Worm (Caenorhabditis elegans) whole organism, L4 larva: ENCODE measurements around the gene mxl-1.

Source experiments
- F10B5.3 ChIP-seq: sonication (generic microtip); optimal IDR thresholded peaks from 2 replicates; lab custom pipeline; 2016; ENCODE audit warnings: mild to moderate bottlenecking, missing genetic modification characterization, missing compliant biosample characterization
- F37D6.2 ChIP-seq: sonication (generic microtip); optimal IDR thresholded peaks from 2 replicates; lab custom pipeline; 2016; ENCODE audit warnings: mild to moderate bottlenecking, missing genetic modification characterization, missing compliant biosample characterization
- F49E8.2 ChIP-seq: sonication (generic microtip); optimal IDR thresholded peaks from 2 replicates; lab custom pipeline; 2016; ENCODE audit warnings: missing compliant biosample characterization, mild to moderate bottlenecking, missing genetic modification characterization, borderline replicate concordance
- R02D3.7 ChIP-seq: fragments of 150-350 bp; sonication (generic microtip); optimal IDR thresholded peaks from 3 replicates; lab custom pipeline; 2014; ENCODE audit warnings: missing biosample characterization, missing genetic modification characterization
- Y75B8A.6 ChIP-seq: fragments of 200-800 bp; sonication (Bioruptor generic); IDR thresholded peaks from 2 replicates; pipeline ENCODE4 v1.3.6; 2022; ENCODE audit warnings: missing genetic modification reagents, missing genetic modification characterization, missing compliant biosample characterization
- aha-1 ChIP-seq: fragments of 150-350 bp; peaks from one replicate; lab custom pipeline; 2014; ENCODE audit warnings: missing biosample characterization, missing genetic modification characterization
- ceh-20 ChIP-seq: fragments of 200-800 bp; sonication (Bioruptor generic); IDR thresholded peaks from 2 replicates; pipeline ENCODE4 v1.3.6; 2022; ENCODE audit warnings: missing genetic modification reagents, missing genetic modification characterization, missing compliant biosample characterization
- ceh-44 ChIP-seq: fragments of 200-800 bp; sonication (Bioruptor generic); IDR thresholded peaks from 2 replicates; pipeline ENCODE4 v1.3.6; 2022; ENCODE audit warnings: missing genetic modification reagents, missing genetic modification characterization, missing compliant biosample characterization
- ctbp-1 ChIP-seq: fragments of 200-800 bp; sonication (Bioruptor generic); IDR thresholded peaks from 2 replicates; pipeline ENCODE4 v1.3.6; 2022; ENCODE audit warnings: missing genetic modification reagents, missing genetic modification characterization, missing compliant biosample characterization
- daf-12 ChIP-seq: fragments of 150-350 bp; optimal IDR thresholded peaks from 2 replicates; lab custom pipeline; 2014; ENCODE audit warnings: missing biosample characterization, missing genetic modification reagents, missing genetic modification characterization
- daf-16 ChIP-seq, 3 experiments: sonication (generic microtip); optimal IDR thresholded peaks; 2 replicates each; lab custom pipeline; 2016 to 2017; ENCODE audit warnings: missing genetic modification characterization in 3 of 3, missing genetic modification reagents in 3 of 3, mild to moderate bottlenecking in 2 of 3, missing compliant biosample characterization in 2 of 3, missing biosample characterization in 1 of 3, moderate library complexity in 1 of 3
- daf-8 ChIP-seq: fragments of 200-800 bp; sonication (Bioruptor generic); IDR thresholded peaks from 2 replicates; pipeline ENCODE4 v1.3.6; 2022; ENCODE audit warnings: missing genetic modification characterization, missing compliant biosample characterization
- dpl-1 ChIP-seq: fragments of 150-350 bp; optimal IDR thresholded peaks from 2 replicates; lab custom pipeline; 2014; ENCODE audit warnings: missing biosample characterization, missing genetic modification reagents, missing genetic modification characterization
- duxl-1 ChIP-seq: sonication (generic microtip); optimal IDR thresholded peaks from 2 replicates; lab custom pipeline; 2016; ENCODE audit warnings: mild to moderate bottlenecking, missing genetic modification characterization, moderate library complexity, missing compliant biosample characterization; ENCODE audit not compliant: poor library complexity
- fos-1 ChIP-seq: fragments of 150-350 bp; optimal IDR thresholded peaks from 2 replicates; lab custom pipeline; 2014; ENCODE audit warnings: missing biosample characterization, missing genetic modification characterization
- hlh-11 ChIP-seq: fragments of 200-800 bp; sonication (Bioruptor generic); optimal IDR thresholded peaks from 2 replicates; lab custom pipeline; 2018; ENCODE audit warnings: mild to moderate bottlenecking, missing genetic modification characterization, missing compliant biosample characterization
- lin-29 ChIP-seq: fragments of 200-800 bp; sonication (Bioruptor generic); IDR thresholded peaks from 2 replicates; pipeline ENCODE4 v1.3.6; 2022; ENCODE audit warnings: missing genetic modification reagents, missing genetic modification characterization, missing compliant biosample characterization
- lir-3 ChIP-seq: sonication (generic microtip); optimal IDR thresholded peaks from 2 replicates; lab custom pipeline; 2016; ENCODE audit warnings: mild to moderate bottlenecking, missing genetic modification characterization, missing compliant biosample characterization
- madf-9 ChIP-seq: fragments of 200-800 bp; sonication (Bioruptor generic); conservative IDR thresholded peaks from 2 replicates; pipeline ENCODE4 v1.3.6; 2022; ENCODE audit warnings: missing genetic modification reagents, missing genetic modification characterization, missing compliant biosample characterization
- mes-2 ChIP-seq: sonication (generic microtip); optimal IDR thresholded peaks from 2 replicates; lab custom pipeline; 2016; ENCODE audit warnings: missing genotype, mild to moderate bottlenecking, missing genetic modification characterization, missing compliant biosample characterization; ENCODE audit not compliant: poor library complexity, severe bottlenecking
- mxl-3 ChIP-seq: fragments of 200-800 bp; sonication (Bioruptor generic); optimal IDR thresholded peaks from 2 replicates; lab custom pipeline; 2018; ENCODE audit warnings: mild to moderate bottlenecking, missing genetic modification characterization, missing compliant biosample characterization
- nhr-25 ChIP-seq: sonication (generic microtip); optimal IDR thresholded peaks from 2 replicates; lab custom pipeline; 2017; ENCODE audit warnings: missing genetic modification characterization, mild to moderate bottlenecking, missing compliant biosample characterization, antibody characterized with exemption, moderate library complexity, borderline replicate concordance; ENCODE audit not compliant: insufficient read depth
- nhr-28 ChIP-seq: fragments of 150-350 bp; optimal IDR thresholded peaks from 2 replicates; lab custom pipeline; 2014; ENCODE audit warnings: missing biosample characterization, missing genetic modification characterization
- pha-4 ChIP-seq, 2 experiments: fragments of 150-350 bp in 1 of 2; fragments of 200-800 bp in 1 of 2; sonication (Bioruptor generic) in 1 of 2; IDR thresholded peaks in 1 of 2; optimal IDR thresholded peaks in 1 of 2; 2 replicates each; pipeline versions ENCODE4 v1.3.6 to Lab custom; 2014 to 2022; ENCODE audit warnings: missing genetic modification characterization in 2 of 2, missing genetic modification reagents in 2 of 2, missing biosample characterization in 1 of 2, missing compliant biosample characterization in 1 of 2
- php-3 ChIP-seq: fragments of 200-800 bp; sonication (Bioruptor generic); IDR thresholded peaks from 2 replicates; pipeline ENCODE4 v1.3.6; 2022; ENCODE audit warnings: missing genetic modification reagents, missing genetic modification characterization, missing compliant biosample characterization
- pqm-1 ChIP-seq: sonication (generic microtip); optimal IDR thresholded peaks from 2 replicates; lab custom pipeline; 2017; ENCODE audit warnings: missing biosample characterization, missing genetic modification characterization
- skn-1 ChIP-seq: fragments of 150-350 bp; optimal IDR thresholded peaks from 2 replicates; lab custom pipeline; 2014; ENCODE audit warnings: missing biosample characterization, missing genetic modification characterization
- snpc-4 ChIP-seq: fragments of 150-350 bp; optimal IDR thresholded peaks from 2 replicates; lab custom pipeline; 2014; ENCODE audit warnings: missing biosample characterization, missing genetic modification characterization
- unc-62 ChIP-seq, 3 experiments: fragments of 150-350 bp in 1 of 3; sonication (generic microtip); optimal IDR thresholded peaks in 2 of 3; peaks in 1 of 3; 1 replicate in 1 of 3; 2 replicates in 2 of 3; lab custom pipeline; 2014 to 2017; ENCODE audit warnings: missing biosample characterization in 3 of 3, missing genetic modification characterization in 3 of 3, missing genetic modification reagents in 3 of 3, missing genotype in 1 of 3
- zfp-3 ChIP-seq: fragments of 200-800 bp; sonication (Bioruptor generic); conservative IDR thresholded peaks from 2 replicates; pipeline ENCODE4 v1.3.6; 2022; ENCODE audit warnings: missing genetic modification reagents, missing genetic modification characterization, missing compliant biosample characterization
- zip-11 ChIP-seq: fragments of 200-800 bp; sonication (Bioruptor generic); IDR thresholded peaks from 2 replicates; pipeline ENCODE4 v1.3.6; 2022; ENCODE audit warnings: missing genetic modification characterization, missing compliant biosample characterization
- ztf-7 ChIP-seq: fragments of 150-350 bp; optimal IDR thresholded peaks from 2 replicates; lab custom pipeline; 2014; ENCODE audit warnings: missing biosample characterization, missing genetic modification characterization

mxl-1 gene

ce11 chrV:11198094-11198493, 46.5 kb upstream of the mxl-1 start:
- TF ChIP-seq duxl-1 (tag; lab: Kevin White, UChicago) (no peak), aha-1 (tag; lab: Kevin White, UChicago) (peak; percentile 82)

ce11 chrV:11199497-11199896, 45.1 kb upstream of the mxl-1 start:
- TF ChIP-seq mxl-3 (GFP tag; lab: Kevin White, UChicago) (peak; percentile 5), nhr-25 (tag; lab: Kevin White, UChicago) (peak; percentile 63), daf-8 (GFP tag; lab: Robert Waterston, UW) (no peak), R02D3.7 (tag; lab: Kevin White, UChicago) (no peak), php-3 (no peak), mes-2 (tag; lab: Kevin White, UChicago) (no peak), nhr-28 (tag; lab: Kevin White, UChicago) (no peak)

DNA sequence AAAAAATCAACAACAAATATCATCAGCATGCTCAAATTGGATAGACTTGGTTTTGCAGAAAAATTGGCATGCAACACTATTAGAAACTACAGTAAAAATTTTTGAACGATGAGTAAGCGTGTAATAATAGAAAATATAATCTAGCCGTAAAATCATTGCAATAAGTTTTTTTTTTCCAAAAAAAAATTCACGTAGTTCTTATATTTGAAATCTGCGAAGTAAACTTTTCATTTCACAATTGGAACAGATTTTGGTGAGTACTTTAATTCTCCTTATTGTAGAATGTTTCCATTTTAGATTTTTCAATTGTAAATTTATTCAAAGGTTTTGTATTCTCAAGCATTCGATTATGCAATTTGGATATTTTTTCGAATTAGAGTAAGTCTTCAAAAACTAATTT, 44.3 kb upstream of the mxl-1 start, which contains the start of gene K10D6.3:
Gene K10D6.3, plus strand, starts transcription at position 301 of the 400 bp plus-strand sequence.
- TF ChIP-seq aha-1 (tag; lab: Kevin White, UChicago), result peak; percentile 74
- TF ChIP-seq ceh-44, result no peak
- no peak for TF ChIP-seq ztf-7

DNA sequence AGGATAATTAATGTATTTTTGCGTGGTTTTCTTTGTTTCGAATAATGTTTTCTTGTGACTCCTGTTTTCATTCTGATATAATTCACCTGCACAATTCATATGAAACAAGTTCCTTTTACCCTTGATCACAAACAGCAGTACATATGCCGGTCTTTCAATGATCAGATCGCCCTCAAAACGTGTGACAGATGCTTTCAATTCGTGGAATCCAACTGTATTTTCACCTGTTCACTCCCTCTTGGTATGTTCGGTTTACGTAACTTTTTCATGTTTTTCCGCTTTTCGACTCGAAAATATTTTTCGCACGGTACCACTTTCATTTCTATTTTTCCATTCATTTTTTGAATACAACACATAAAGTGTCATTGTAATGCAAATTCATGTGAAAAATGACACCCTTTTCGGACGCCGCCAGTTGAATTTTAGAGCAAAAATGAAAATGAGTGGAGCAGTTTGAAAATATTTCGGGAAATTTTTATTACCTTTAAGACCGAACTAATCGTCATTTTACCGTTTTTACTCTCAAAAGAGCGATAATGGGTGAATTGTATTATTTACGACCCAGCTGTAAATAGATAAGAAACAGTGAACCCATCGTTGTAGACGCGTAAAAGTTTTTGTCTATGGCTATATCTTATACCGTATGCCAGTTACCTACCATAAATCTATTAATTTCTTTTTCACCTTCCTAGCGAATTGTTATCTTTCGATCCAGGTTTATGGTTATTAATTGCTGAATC, 42.6 kb upstream of the mxl-1 start, which contains the start of gene K10D6.4:
Gene K10D6.4, plus strand, starts transcription at position 100 of the 740 bp plus-strand sequence.
- peak; percentile 90 for TF ChIP-seq php-3
- peak; percentile 22 for TF ChIP-seq hlh-11 (tag; lab: Kevin White, UChicago)
- peak; percentile 59 for TF ChIP-seq pqm-1 (tag; lab: Kevin White, UChicago)
- TF ChIP-seq pha-4 (GFP tag; IDR thresholded peaks at IDR 0.05; lab: Robert Waterston, UW), result no peak
- TF ChIP-seq pha-4 (tag; optimal IDR thresholded peaks at IDR 0.05; lab: Kevin White, UChicago), result no peak
- TF ChIP-seq daf-16 (GFP tag; optimal IDR thresholded peaks at IDR 0.05; lab: Kevin White, UChicago), result no peak
- peak; percentile 47 for TF ChIP-seq daf-16 (tag; optimal IDR thresholded peaks at IDR 0.05; lab: Kevin White, UChicago)
- no peak for TF ChIP-seq snpc-4 (tag; lab: Kevin White, UChicago)
- TF ChIP-seq ceh-20, result 0 out of 2 replicates have a peak, but pooled peaks have one; percentile 53
- peak; percentile 60 for TF ChIP-seq nhr-28 (tag; lab: Kevin White, UChicago)

DNA sequence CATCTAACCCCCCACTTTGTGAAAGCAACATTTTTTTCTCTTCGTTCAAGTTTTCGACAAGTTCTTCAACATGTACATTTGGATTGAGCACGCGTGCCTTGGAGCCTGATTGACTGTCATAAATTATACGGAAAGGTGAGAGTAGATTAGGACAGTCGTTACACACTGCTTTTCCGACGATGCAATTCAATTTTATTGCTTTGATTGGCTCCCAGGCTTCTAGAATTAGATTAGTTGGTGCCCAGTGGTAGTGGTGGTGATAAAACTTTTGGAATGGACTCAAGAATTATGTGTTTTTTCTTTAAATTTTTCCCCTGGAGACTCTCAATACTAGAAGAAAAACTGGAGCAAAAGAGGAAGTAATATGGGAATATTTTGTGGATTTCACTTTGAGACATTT, 40.2 kb upstream of the mxl-1 start:
- TF ChIP-seq snpc-4 (tag; lab: Kevin White, UChicago) (no peak), fos-1 (tag; lab: Kevin White, UChicago) (no peak), dpl-1 (no peak), F49E8.2 (tag; lab: Kevin White, UChicago) (no peak), lir-3 (tag; lab: Kevin White, UChicago) (no peak), unc-62 (GFP tag; optimal IDR thresholded peaks at IDR 0.05 in 1 of 2; lab: Kevin White, UChicago) (peak in 1 of 2 experiments; percentile 58), unc-62 (tag; optimal IDR thresholded peaks at IDR 0.05; lab: Kevin White, UChicago) (no peak)

- TF ChIP-seq daf-16 (GFP tag; optimal IDR thresholded peaks at IDR 0.05; lab: Kevin White, UChicago), result no peak
- TF ChIP-seq daf-16 (tag; optimal IDR thresholded peaks at IDR 0.05; lab: Kevin White, UChicago), result no peak
- TF ChIP-seq lin-29 (GFP tag; lab: Robert Waterston, UW), result no peak
- TF ChIP-seq ztf-7, result no peak
- TF ChIP-seq skn-1 (tag; lab: Kevin White, UChicago), result no peak
- TF ChIP-seq daf-12, result no peak
- no peak for TF ChIP-seq zip-11 (GFP tag; lab: Robert Waterston, UW)
- no peak for TF ChIP-seq Y75B8A.6 (GFP tag; lab: Robert Waterston, UW)
- no peak for TF ChIP-seq madf-9
- TF ChIP-seq lir-3 (tag; lab: Kevin White, UChicago), result no peak
- TF ChIP-seq snpc-4 (tag; lab: Kevin White, UChicago), result no peak
- TF ChIP-seq F37D6.2 (tag; lab: Kevin White, UChicago), result no peak
- no peak for TF ChIP-seq F10B5.3
- TF ChIP-seq zfp-3 (GFP tag; lab: Robert Waterston, UW), result no peak
- no peak for TF ChIP-seq mes-2 (tag; lab: Kevin White, UChicago)
- TF ChIP-seq ctbp-1 (GFP tag; lab: Robert Waterston, UW), result no peak
Observed at ce11 chrV:11206467-11206866, 38.2 kb upstream of the mxl-1 start.
